Worm (Caenorhabditis elegans): ENCODE results near the gene dyf-2.

- no peak for TF ChIP-seq ztf-11 (tag; optimal IDR thresholded peaks at IDR 0.05)
- TF ChIP-seq ces-1 (GFP tag; optimal IDR thresholded peaks at IDR 0.05), result no peak
- no peak for TF ChIP-seq snpc-4 (tag; optimal IDR thresholded peaks at IDR 0.05)
- TF ChIP-seq lin-13 (tag; optimal IDR thresholded peaks at IDR 0.05), result no peak
- no peak for TF ChIP-seq ceh-83 (GFP tag; optimal IDR thresholded peaks at IDR 0.05)
- TF ChIP-seq nhr-76 (tag; optimal IDR thresholded peaks at IDR 0.05), result no peak
- TF ChIP-seq elt-3 (tag; optimal IDR thresholded peaks at IDR 0.05), result no peak
- TF ChIP-seq unc-39 (tag; optimal IDR thresholded peaks at IDR 0.05), result no peak
- no peak for TF ChIP-seq flh-1 (GFP tag; optimal IDR thresholded peaks at IDR 0.05)
- no peak for TF ChIP-seq blmp-1 (tag; optimal IDR thresholded peaks at IDR 0.05)
- TF ChIP-seq nhr-28 (tag; optimal IDR thresholded peaks at IDR 0.05), result no peak
- TF ChIP-seq zip-8 (tag; optimal IDR thresholded peaks at IDR 0.05), result no peak
- no peak for TF ChIP-seq elt-1 (tag; optimal IDR thresholded peaks at IDR 0.05; ENCODE audit: borderline replicate concordance, insufficient read depth)
These were observed 7.3 kb downstream of the dyf-2 start, which contains the start of gene sid-2 for ce11 chrIII:13678761-13679495.

All from whole organism, mixed stage, embryonic.